Worm (Caenorhabditis elegans): ENCODE data around the gene srbc-3.

- TF ChIP-seq F37B4.10 (GFP tag; IDR thresholded peaks at IDR 0.05): no peak
- TF ChIP-seq ama-1 (optimal IDR thresholded peaks at IDR 0.05): no peak
- TF ChIP-seq ama-1 (GFP tag; optimal IDR thresholded peaks at IDR 0.05): no peak
- TF ChIP-seq ets-4 (GFP tag; optimal IDR thresholded peaks at IDR 0.05): no peak
- no peak for TF ChIP-seq dpl-1 (GFP tag; optimal IDR thresholded peaks at IDR 0.05)
- no peak for TF ChIP-seq lin-54 (GFP tag; optimal IDR thresholded peaks at IDR 0.05)
- no peak for TF ChIP-seq snpc-4 (GFP tag; optimal IDR thresholded peaks at IDR 0.05)
- no peak for TF ChIP-seq snpc-4 (tag; optimal IDR thresholded peaks at IDR 0.05)
- TF ChIP-seq lin-26 (GFP tag; IDR thresholded peaks at IDR 0.05): no peak
- TF ChIP-seq ztf-25 (GFP tag; IDR thresholded peaks at IDR 0.05): no peak
- TF ChIP-seq ztf-28 (GFP tag; IDR thresholded peaks at IDR 0.05): no peak
- TF ChIP-seq ceh-91 (GFP tag; IDR thresholded peaks at IDR 0.05): no peak
- TF ChIP-seq pha-4 (tag; optimal IDR thresholded peaks at IDR 0.05): no peak
- no peak for TF ChIP-seq bed-1 (GFP tag; IDR thresholded peaks at IDR 0.05)
- TF ChIP-seq F55B11.4 (tag; optimal IDR thresholded peaks at IDR 0.05; ENCODE audit: borderline replicate concordance, insufficient read depth): no peak
- TF ChIP-seq lsy-27 (tag; optimal IDR thresholded peaks at IDR 0.05; ENCODE audit: borderline replicate concordance, insufficient read depth): no peak
These were observed 48.8 kb downstream of the srbc-3 start, which contains the start of gene scrm-3 for ce11 chrV:3357106-3357505.
